Worm (Caenorhabditis elegans): ENCODE results near the gene W04D12.1.

Gene W04D12.1

ce11 chrIII:5863774-5864173, 27.0 kb downstream of the W04D12.1 start, which contains the start of gene dnpp-1:
Gene dnpp-1, minus strand, starts transcription at chrIII:5863803.
- TF ChIP-seq lin-13 (tag; optimal IDR thresholded peaks at IDR 0.05) (no peak), blmp-1 (tag; optimal IDR thresholded peaks at IDR 0.05) (no peak), bed-3 (GFP tag; optimal IDR thresholded peaks at IDR 0.05) (no peak), snpc-4 (tag; optimal IDR thresholded peaks at IDR 0.05) (no peak), ceh-43 (GFP tag; optimal IDR thresholded peaks at IDR 0.05) (no peak), mep-1 (tag; optimal IDR thresholded peaks at IDR 0.05) (no peak), sem-2 (GFP tag; optimal IDR thresholded peaks at IDR 0.05) (no peak), ceh-39 (tag; optimal IDR thresholded peaks at IDR 0.05) (no peak), elt-3 (tag; optimal IDR thresholded peaks at IDR 0.05) (no peak), nhr-2 (tag; optimal IDR thresholded peaks at IDR 0.05) (no peak), nhr-28 (tag; optimal IDR thresholded peaks at IDR 0.05) (no peak), M03D4.4 (tag; optimal IDR thresholded peaks at IDR 0.05) (no peak), sptf-1 (tag; optimal IDR thresholded peaks at IDR 0.05) (no peak), elt-1 (tag; optimal IDR thresholded peaks at IDR 0.05; ENCODE audit: borderline replicate concordance, insufficient read depth) (no peak)

DNA sequence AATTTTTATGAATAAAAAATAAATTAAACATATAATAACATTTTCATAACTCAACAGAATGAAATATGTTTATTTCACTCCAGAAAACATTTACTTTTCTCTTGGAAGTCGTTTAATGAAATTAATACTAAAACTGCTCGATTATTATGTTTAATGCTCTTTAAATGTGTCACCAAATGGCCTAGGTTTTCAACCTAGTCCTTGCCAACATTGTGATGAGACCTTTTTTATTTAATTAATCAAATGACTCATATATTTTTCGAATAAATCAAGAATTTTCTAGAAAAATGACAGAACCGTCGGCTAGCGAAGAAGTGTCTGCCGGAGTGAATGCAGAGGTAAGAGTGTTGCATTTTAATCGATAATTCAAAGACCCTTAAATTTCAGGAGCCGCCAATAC, 27.5 kb downstream of the W04D12.1 start, which contains the start of gene rabn-5:
Gene rabn-5, plus strand, starts transcription at position 284 of the 400 bp plus-strand sequence.
- TF ChIP-seq ham-2 (GFP tag; optimal IDR thresholded peaks at IDR 0.05) (no peak), ces-1 (GFP tag; optimal IDR thresholded peaks at IDR 0.05) (peak; percentile 80)

- TF ChIP-seq zip-8 (tag; optimal IDR thresholded peaks at IDR 0.05) (no peak), lin-13 (tag; optimal IDR thresholded peaks at IDR 0.05) (no peak), ham-2 (GFP tag; optimal IDR thresholded peaks at IDR 0.05) (no peak), drap-1 (GFP tag; optimal IDR thresholded peaks at IDR 0.05) (no peak)
These were observed 31.7 kb downstream of the W04D12.1 start, which contains the start of gene eng-1 for ce11 chrIII:5868401-5868800. Gene eng-1, minus strand, starts transcription at chrIII:5868501.

DNA sequence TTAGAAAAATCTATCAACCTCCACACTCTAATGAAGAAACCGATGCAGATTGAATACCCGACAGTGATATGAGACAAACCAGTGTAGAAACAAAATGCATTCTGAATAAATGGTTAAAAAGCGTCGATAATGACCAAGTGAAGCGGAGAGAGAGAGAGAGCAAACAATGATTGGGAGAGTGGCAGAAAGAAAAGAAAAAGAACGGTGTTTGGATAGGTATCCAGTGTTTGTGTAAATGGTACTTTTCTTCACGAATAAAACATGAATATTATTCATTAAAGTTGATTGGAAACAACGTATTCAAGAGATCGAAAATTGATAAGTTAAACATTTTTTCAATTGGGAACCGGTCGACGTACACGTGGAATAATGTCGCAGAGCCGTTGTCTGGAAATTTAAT, 32.7 kb downstream of the W04D12.1 start, which contains the start of gene F01F1.15:
Gene F01F1.15, minus strand, starts transcription at position 101 of the 400 bp plus-strand sequence.
- TF ChIP-seq blmp-1 (tag; optimal IDR thresholded peaks at IDR 0.05) (no peak), hlh-1 (tag; optimal IDR thresholded peaks at IDR 0.05) (no peak), ceh-83 (GFP tag; optimal IDR thresholded peaks at IDR 0.05) (no peak), zip-8 (tag; optimal IDR thresholded peaks at IDR 0.05) (no peak), ham-2 (GFP tag; optimal IDR thresholded peaks at IDR 0.05) (no peak), unc-62 (GFP tag; optimal IDR thresholded peaks at IDR 0.05) (no peak), ces-1 (GFP tag; optimal IDR thresholded peaks at IDR 0.05) (no peak), nhr-12 (tag; optimal IDR thresholded peaks at IDR 0.05) (no peak), sptf-1 (tag; optimal IDR thresholded peaks at IDR 0.05) (no peak), cnd-1 (tag; optimal IDR thresholded peaks at IDR 0.05) (no peak), lin-32 (GFP tag; optimal IDR thresholded peaks at IDR 0.05) (no peak), unc-39 (tag; optimal IDR thresholded peaks at IDR 0.05) (no peak), tbx-8 (GFP tag; optimal IDR thresholded peaks at IDR 0.05) (no peak), bed-3 (GFP tag; optimal IDR thresholded peaks at IDR 0.05) (no peak), mls-2 (tag; optimal IDR thresholded peaks at IDR 0.05) (no peak)

DNA sequence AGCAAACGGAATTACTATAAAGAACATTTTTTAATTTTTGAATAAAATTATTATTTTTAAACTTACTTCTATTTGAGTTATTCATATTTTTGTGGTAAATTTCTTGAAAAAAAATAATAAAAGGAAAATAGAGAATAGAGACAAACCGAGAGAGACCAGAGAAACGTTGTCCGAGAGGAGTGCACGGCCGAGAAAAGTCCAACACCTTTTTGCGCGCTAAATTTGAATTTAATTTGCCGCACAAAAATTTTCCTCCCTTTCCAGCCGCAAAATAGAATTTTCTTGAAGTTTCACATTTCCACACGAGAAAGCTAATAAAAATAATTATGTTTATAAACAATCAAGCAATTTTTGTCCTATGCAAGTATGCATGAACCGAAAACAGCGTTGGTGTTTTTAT, 35.0 kb downstream of the W04D12.1 start, which contains the start of the genes F01F1.11 and F01F1.3:
Gene F01F1.11, minus strand, starts transcription at position 118 of the 400 bp plus-strand sequence.
Gene F01F1.3, plus strand, starts transcription at position 179 of the 400 bp plus-strand sequence.
- no peak for TF ChIP-seq blmp-1 (tag; optimal IDR thresholded peaks at IDR 0.05)
- TF ChIP-seq sptf-1 (tag; optimal IDR thresholded peaks at IDR 0.05): peak; percentile 34
- TF ChIP-seq nhr-237 (tag; optimal IDR thresholded peaks at IDR 0.05): peak; percentile 39
- TF ChIP-seq lsy-2 (tag; optimal IDR thresholded peaks at IDR 0.05): peak; percentile 58
- TF ChIP-seq pha-4 (tag; optimal IDR thresholded peaks at IDR 0.05): peak; percentile 20
- peak; percentile 6 for TF ChIP-seq hlh-1 (tag; optimal IDR thresholded peaks at IDR 0.05)
- peak; percentile 31 for TF ChIP-seq mep-1 (tag; optimal IDR thresholded peaks at IDR 0.05)
- TF ChIP-seq ces-1 (GFP tag; optimal IDR thresholded peaks at IDR 0.05): peak; percentile 58
- TF ChIP-seq drap-1 (GFP tag; optimal IDR thresholded peaks at IDR 0.05): no peak

DNA sequence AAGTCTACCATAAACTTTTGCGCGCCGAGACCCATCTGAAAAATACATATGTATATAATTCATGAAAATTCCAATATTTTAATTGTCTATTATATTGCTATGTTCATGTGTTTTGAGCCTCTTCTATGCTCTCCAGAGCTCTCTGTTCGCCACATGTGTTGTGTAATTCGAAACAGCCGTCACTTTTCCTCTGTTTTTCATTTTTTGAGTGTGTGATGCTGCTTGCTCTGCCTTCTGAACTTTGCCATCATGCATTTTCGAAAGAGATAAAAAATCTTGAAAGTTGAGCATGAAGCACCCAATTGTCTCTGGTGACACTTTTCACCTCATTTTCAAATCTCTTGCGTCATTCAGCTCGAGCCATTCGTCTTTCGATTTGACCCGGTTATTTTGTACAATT, 35.6 kb downstream of the W04D12.1 start:
- TF ChIP-seq zip-8 (tag; optimal IDR thresholded peaks at IDR 0.05) (peak; percentile 24), lsy-2 (tag; optimal IDR thresholded peaks at IDR 0.05) (no peak), hlh-1 (tag; optimal IDR thresholded peaks at IDR 0.05) (peak; percentile 38)

Data from whole organism, mixed stage, embryonic.